Worm (Caenorhabditis elegans): ENCODE results near the gene acaa-2.

Gene acaa-2

ce11 chrIII:13333754-13334153 lies 11.0 kb upstream of the acaa-2 start, which contains the start of gene sdz-20:
Gene sdz-20 (plus strand): TSS chrIII:13334054.
- no peak for TF ChIP-seq unc-62 (GFP tag; optimal IDR thresholded peaks at IDR 0.05)

ce11 chrIII:13339672-13340071 lies 5.1 kb upstream of the acaa-2 start, which contains the start of gene F53A2.3:
Gene F53A2.3 (minus strand): TSS chrIII:13339772.
- no peak for TF ChIP-seq unc-62 (GFP tag; optimal IDR thresholded peaks at IDR 0.05)

- no peak for TF ChIP-seq unc-62 (GFP tag; optimal IDR thresholded peaks at IDR 0.05)
Measured at ce11 chrIII:13340504-13341274, 4.0 kb upstream of the acaa-2 start.

- TF ChIP-seq unc-62 (GFP tag; optimal IDR thresholded peaks at IDR 0.05): no peak
Measured at ce11 chrIII:13341275-13341626, 3.5 kb upstream of the acaa-2 start, which contains the start of gene nud-1. Gene nud-1 (plus strand): TSS chrIII:13341527.

ce11 chrIII:13342079-13342734 lies 2.5 kb upstream of the acaa-2 start, which contains the start of gene dro-1:
Gene dro-1 (plus strand): TSS chrIII:13342684.
- TF ChIP-seq unc-62 (GFP tag; optimal IDR thresholded peaks at IDR 0.05): no peak

- no peak for TF ChIP-seq unc-62 (GFP tag; optimal IDR thresholded peaks at IDR 0.05)
Measured at ce11 chrIII:13343117-13343516, 1.6 kb upstream of the acaa-2 start, which contains the start of gene ife-1. Gene ife-1 (plus strand): TSS chrIII:13343417.

- no peak for TF ChIP-seq unc-62 (GFP tag; optimal IDR thresholded peaks at IDR 0.05)
Measured at ce11 chrIII:13343562-13344139, 1.1 kb upstream of the acaa-2 start.

- no peak for TF ChIP-seq unc-62 (GFP tag; optimal IDR thresholded peaks at IDR 0.05)
Measured at ce11 chrIII:13346785-13347184, 2.0 kb downstream of the acaa-2 start, which contains the start of gene mtm-6. Gene mtm-6 (plus strand): TSS chrIII:13347085.

ce11 chrIII:13347782-13348327 lies 3.1 kb downstream of the acaa-2 start:
- no peak for TF ChIP-seq unc-62 (GFP tag; optimal IDR thresholded peaks at IDR 0.05)

ce11 chrIII:13348891-13349290 lies 4.2 kb downstream of the acaa-2 start:
- TF ChIP-seq unc-62 (GFP tag; optimal IDR thresholded peaks at IDR 0.05): no peak

ce11 chrIII:13350964-13351363 lies 6.2 kb downstream of the acaa-2 start:
- TF ChIP-seq unc-62 (GFP tag; optimal IDR thresholded peaks at IDR 0.05): no peak

ce11 chrIII:13359256-13359655 lies 14.5 kb downstream of the acaa-2 start, which contains the start of gene F53A2.9:
Gene F53A2.9 (minus strand): TSS chrIII:13359356.
- no peak for TF ChIP-seq unc-62 (GFP tag; optimal IDR thresholded peaks at IDR 0.05)

ce11 chrIII:13359847-13360246 lies 15.1 kb downstream of the acaa-2 start:
- no peak for TF ChIP-seq unc-62 (GFP tag; optimal IDR thresholded peaks at IDR 0.05)

ce11 chrIII:13370980-13371379 lies 26.2 kb downstream of the acaa-2 start, which contains the start of gene T03F6.9:
Gene T03F6.9 (minus strand): TSS chrIII:13371080.
- no peak for TF ChIP-seq unc-62 (GFP tag; optimal IDR thresholded peaks at IDR 0.05)

- no peak for TF ChIP-seq unc-62 (GFP tag; optimal IDR thresholded peaks at IDR 0.05)
Measured at ce11 chrIII:13376304-13376760, 31.6 kb downstream of the acaa-2 start, which contains the start of gene lis-1. Gene lis-1 (minus strand): TSS chrIII:13376710.

ce11 chrIII:13377249-13377648 lies 32.5 kb downstream of the acaa-2 start:
- TF ChIP-seq unc-62 (GFP tag; optimal IDR thresholded peaks at IDR 0.05): no peak

All from whole organism, dauer.